Worm (Caenorhabditis elegans): Measurements from ENCODE around the gene ZK1236.1.

ce11 chrIII:8461410-8461809, 32.3 kb downstream of the ZK1236.1 start:
- no peak for TF ChIP-seq F13C5.2 (tag; optimal IDR thresholded peaks at IDR 0.05)
- TF ChIP-seq hnd-1 (tag; optimal IDR thresholded peaks at IDR 0.05) = no peak
- no peak for TF ChIP-seq tbx-11 (GFP tag; IDR thresholded peaks at IDR 0.05)
- no peak for TF ChIP-seq ama-1 (optimal IDR thresholded peaks at IDR 0.05)
- TF ChIP-seq hmg-4 (GFP tag; optimal IDR thresholded peaks at IDR 0.05) = no peak
- no peak for TF ChIP-seq aly-1 (tag; optimal IDR thresholded peaks at IDR 0.05)
- no peak for TF ChIP-seq hmbx-1 (tag; optimal IDR thresholded peaks at IDR 0.05)
- TF ChIP-seq pes-1 (GFP tag; IDR thresholded peaks at IDR 0.05) = no peak
- TF ChIP-seq flt-1 (GFP tag; IDR thresholded peaks at IDR 0.05) = no peak
- TF ChIP-seq ceh-13 (GFP tag; optimal IDR thresholded peaks at IDR 0.05) = no peak
- no peak for TF ChIP-seq tra-4 (tag; optimal IDR thresholded peaks at IDR 0.05)
- TF ChIP-seq tbx-37 (GFP tag; conservative IDR thresholded peaks at IDR 0.05) = no peak

All from whole organism, early embryonic.